Worm (Caenorhabditis elegans) whole organism, mixed stage, embryonic: Measurements from ENCODE around the gene Y113G7A.13.

Experiments used
- nhr-76 ChIP-seq: sonication (generic microtip); optimal IDR thresholded peaks from 2 replicates; lab custom pipeline; 2017; ENCODE audit warnings: missing biosample characterization, missing genetic modification characterization
- unc-39 ChIP-seq: fragments of 150-350 bp; optimal IDR thresholded peaks from 2 replicates; lab custom pipeline; 2014; ENCODE audit warnings: missing biosample characterization, missing genetic modification characterization

ce11 chrV:20192102-20192880 is 44.3 kb downstream of the Y113G7A.13 start, which contains the start of the genes fbxa-115 and Y113G7B.27:
- no peak for TF ChIP-seq nhr-76 (tag; lab: Kevin White, UChicago)
- TF ChIP-seq unc-39, result no peak
